Fruit fly (Drosophila melanogaster) whole organism, embryonic: ENCODE measurements around the gene CG11842.

Experiments
- Adf1 ChIP-seq: fragments of 200-800 bp; sonication (Bioruptor generic); IDR thresholded peaks from 2 replicates; pipeline ENCODE4 v1.3.6; 2022; ENCODE audit warnings: missing biosample characterization, missing genetic modification characterization
- Awh ChIP-seq: fragments of 200-800 bp; sonication (Bioruptor generic); IDR thresholded peaks from 2 replicates; pipeline ENCODE4, ENCODE4 v1.3.6; 2022; ENCODE audit warnings: missing biosample characterization, missing genetic modification characterization
- B-H1 ChIP-seq: fragments of 200-800 bp; sonication (Bioruptor generic); IDR thresholded peaks from 3 replicates; pipeline ENCODE4 v1.3.6; 2022; ENCODE audit warnings: missing biosample characterization, missing genetic modification characterization
- CG11247 ChIP-seq: fragments of 200-800 bp; sonication (Bioruptor generic); IDR thresholded peaks from 2 replicates; pipeline ENCODE4 v1.3.6; 2022; ENCODE audit warnings: missing biosample characterization, missing genetic modification characterization
- CG13287 ChIP-seq: fragments of 200-800 bp; sonication (Bioruptor generic); IDR thresholded peaks from 2 replicates; pipeline ENCODE4 v1.3.6; 2022; ENCODE audit warnings: missing biosample characterization, missing genetic modification characterization; ENCODE audit not compliant: partially characterized antibody
- CG17359 ChIP-seq: fragments of 200-800 bp; sonication (Bioruptor generic); optimal IDR thresholded peaks from 3 replicates; lab custom pipeline; 2018; ENCODE audit warnings: missing biosample characterization, mild to moderate bottlenecking, missing genetic modification characterization, moderate library complexity
- CG30020 ChIP-seq: fragments of 200-800 bp; optimal IDR thresholded peaks from 2 replicates; lab custom pipeline; 2019; ENCODE audit warnings: missing biosample characterization, mild to moderate bottlenecking, missing genetic modification characterization, moderate library complexity
- CG31224 ChIP-seq: fragments of 200-800 bp; sonication (Bioruptor generic); IDR thresholded peaks from 2 replicates; pipeline ENCODE4 v1.3.6; 2022; ENCODE audit warnings: missing biosample characterization, missing genetic modification characterization
- CG33557 ChIP-seq: fragments of 200-800 bp; sonication (Bioruptor generic); optimal IDR thresholded peaks from 2 replicates; lab custom pipeline; 2019; ENCODE audit warnings: missing biosample characterization, mild to moderate bottlenecking, missing genetic modification characterization, moderate library complexity
- CG34376 ChIP-seq: fragments of 200-800 bp; sonication (Bioruptor generic); optimal IDR thresholded peaks from 2 replicates; lab custom pipeline; 2018; ENCODE audit warnings: missing biosample characterization, mild to moderate bottlenecking, missing genetic modification characterization
- CG4282 ChIP-seq: fragments of 200-800 bp; sonication (Bioruptor generic); optimal IDR thresholded peaks from 2 replicates; lab custom pipeline; 2016; ENCODE audit warnings: missing biosample characterization, missing genetic modification characterization
- CG5245 ChIP-seq: fragments of 200-800 bp; sonication (Bioruptor generic); optimal IDR thresholded peaks from 3 replicates; lab custom pipeline; 2016; ENCODE audit warnings: missing biosample characterization, missing genetic modification characterization
- CG6813 ChIP-seq: fragments of 200-800 bp; sonication (Bioruptor generic); optimal IDR thresholded peaks from 2 replicates; lab custom pipeline; 2017; ENCODE audit warnings: missing biosample characterization, missing genetic modification characterization, mild to moderate bottlenecking, moderate library complexity, missing genetic modification reagents
- CG7928 ChIP-seq: fragments of 200-800 bp; sonication (Bioruptor generic); optimal IDR thresholded peaks from 2 replicates; lab custom pipeline; 2017; ENCODE audit warnings: missing biosample characterization, mild to moderate bottlenecking, missing genetic modification characterization
- CG7963 ChIP-seq: fragments of 200-800 bp; sonication (Bioruptor generic); IDR thresholded peaks from 3 replicates; pipeline ENCODE4 v1.3.6; 2022; ENCODE audit warnings: missing biosample characterization, missing genetic modification characterization; ENCODE audit not compliant: partially characterized antibody
- CG8089 ChIP-seq: fragments of 200-800 bp; sonication (Bioruptor generic); optimal IDR thresholded peaks from 3 replicates; lab custom pipeline; 2016; ENCODE audit warnings: missing biosample characterization, missing genetic modification characterization
- CG8765 ChIP-seq: fragments of 200-800 bp; sonication (Bioruptor generic); IDR thresholded peaks from 2 replicates; pipeline ENCODE4 v1.3.6; 2022; ENCODE audit warnings: missing biosample characterization, missing genetic modification characterization
- CG8944 ChIP-seq: fragments of 200-800 bp; sonication (Bioruptor generic); optimal IDR thresholded peaks from 3 replicates; lab custom pipeline; 2016; ENCODE audit warnings: missing biosample characterization, missing genetic modification characterization
- CG9215 ChIP-seq: fragments of 200-800 bp; sonication (Bioruptor generic); IDR thresholded peaks from 2 replicates; pipeline ENCODE4 v1.3.6; 2022; ENCODE audit warnings: missing biosample characterization, missing genetic modification characterization
- CG9817 ChIP-seq: fragments of 200-800 bp; sonication (Bioruptor generic); optimal IDR thresholded peaks from 2 replicates; lab custom pipeline; 2018; ENCODE audit warnings: missing biosample characterization, mild to moderate bottlenecking, missing genetic modification characterization, moderate library complexity
- Eip74EF ChIP-seq, 2 experiments: fragments of 200-800 bp in 1 of 2; fragments of >200 bp in 1 of 2; sonication (Bioruptor generic) in 1 of 2; optimal IDR thresholded peaks; 2 replicates each; lab custom pipeline; 2017 to 2019; ENCODE audit warnings: missing biosample characterization in 2 of 2, missing genetic modification characterization in 2 of 2, mild to moderate bottlenecking in 1 of 2, moderate library complexity in 1 of 2
- Ets65A ChIP-seq: fragments of 200-800 bp; sonication (Bioruptor generic); peaks from one replicate; lab custom pipeline; 2016; ENCODE audit warnings: missing biosample characterization, missing genetic modification characterization
- GATAe ChIP-seq: fragments of 200-800 bp; sonication (Bioruptor generic); conservative IDR thresholded peaks from 2 replicates; pipeline ENCODE4 v1.3.6; 2022; ENCODE audit warnings: missing biosample characterization, missing genetic modification characterization
- Hey ChIP-seq: fragments of 200-800 bp; sonication (Bioruptor generic); optimal IDR thresholded peaks from 3 replicates; lab custom pipeline; 2018; ENCODE audit warnings: missing biosample characterization, mild to moderate bottlenecking, missing genetic modification characterization
- HmgD ChIP-seq: fragments of 200-800 bp; sonication (Bioruptor generic); optimal IDR thresholded peaks from 3 replicates; lab custom pipeline; 2016; ENCODE audit warnings: missing biosample characterization, missing genetic modification characterization
- MESR4 ChIP-seq: fragments of 200-800 bp; sonication (Bioruptor generic); optimal IDR thresholded peaks from 2 replicates; lab custom pipeline; 2018; ENCODE audit warnings: missing biosample characterization, mild to moderate bottlenecking, missing genetic modification characterization, moderate library complexity
- Nf-YA ChIP-seq: fragments of 200-800 bp; sonication (Bioruptor generic); IDR thresholded peaks from 2 replicates; pipeline ENCODE4 v1.3.6; 2022; ENCODE audit warnings: missing biosample characterization, missing genetic modification characterization
- Side ChIP-seq: fragments of 200-800 bp; sonication (Bioruptor generic); optimal IDR thresholded peaks from 2 replicates; lab custom pipeline; 2016; ENCODE audit warnings: missing biosample characterization, missing genetic modification characterization
- ase ChIP-seq: fragments of 200-800 bp; sonication (Bioruptor generic); IDR thresholded peaks from 3 replicates; pipeline ENCODE4 v1.3.6; 2022; ENCODE audit warnings: missing biosample characterization, missing genetic modification characterization
- cad ChIP-seq: fragments of >200 bp; optimal IDR thresholded peaks from 2 replicates; lab custom pipeline; 2017; ENCODE audit warnings: missing biosample characterization, missing genetic modification characterization
- danr ChIP-seq: fragments of 200-800 bp; sonication (Bioruptor generic); IDR thresholded peaks from 2 replicates; pipeline ENCODE4 v1.3.6; 2022; ENCODE audit warnings: missing biosample characterization, missing genetic modification characterization
- esg ChIP-seq: fragments of 200-800 bp; sonication (Bioruptor generic); conservative IDR thresholded peaks from 2 replicates; pipeline ENCODE4 v1.3.6; 2022; ENCODE audit warnings: missing biosample characterization, missing genetic modification characterization
- fd3F ChIP-seq: fragments of 200-800 bp; sonication (Bioruptor generic); optimal IDR thresholded peaks from 2 replicates; lab custom pipeline; 2018; ENCODE audit warnings: missing biosample characterization, mild to moderate bottlenecking, missing genetic modification characterization, moderate library complexity
- gcm2 ChIP-seq: fragments of 200-800 bp; sonication (Bioruptor generic); optimal IDR thresholded peaks from 2 replicates; lab custom pipeline; 2016; ENCODE audit warnings: missing biosample characterization, missing genetic modification characterization
- gem ChIP-seq: fragments of 200-800 bp; sonication (Bioruptor generic); optimal IDR thresholded peaks from 2 replicates; lab custom pipeline; 2019; ENCODE audit warnings: missing biosample characterization, mild to moderate bottlenecking, missing genetic modification characterization, moderate library complexity
- h ChIP-seq: fragments of >200 bp; optimal IDR thresholded peaks from 2 replicates; lab custom pipeline; 2017
- inv ChIP-seq: fragments of 200-800 bp; sonication (Bioruptor generic); IDR thresholded peaks from 2 replicates; pipeline ENCODE4 v1.3.6; 2022; ENCODE audit warnings: missing biosample characterization, missing genetic modification characterization; ENCODE audit not compliant: partially characterized antibody
- jigr1 ChIP-seq: fragments of 200-800 bp; sonication (Bioruptor generic); IDR thresholded peaks from 3 replicates; pipeline ENCODE4 v1.3.6; 2022; ENCODE audit warnings: missing biosample characterization, missing genetic modification characterization
- klu ChIP-seq: fragments of 200-800 bp; sonication (Bioruptor generic); IDR thresholded peaks from 2 replicates; pipeline ENCODE4 v1.3.6; 2022; ENCODE audit warnings: missing biosample characterization, missing genetic modification characterization
- nau ChIP-seq: fragments of 200-800 bp; sonication (Bioruptor generic); optimal IDR thresholded peaks from 3 replicates; lab custom pipeline; 2017; ENCODE audit warnings: missing biosample characterization, mild to moderate bottlenecking, missing genetic modification characterization, missing genetic modification reagents
- pfk ChIP-seq: fragments of 200-800 bp; sonication (Bioruptor generic); optimal IDR thresholded peaks from 2 replicates; lab custom pipeline; 2018; ENCODE audit warnings: missing biosample characterization, mild to moderate bottlenecking, missing genetic modification characterization, moderate library complexity
- sc ChIP-seq, 3 experiments: fragments of >200 bp in 2 of 3; fragments of 200-800 bp in 1 of 3; sonication (Bioruptor generic) in 1 of 3; optimal IDR thresholded peaks; 2 replicates in 2 of 3; 3 replicates in 1 of 3; lab custom pipeline; 2017; ENCODE audit warnings: mild to moderate bottlenecking in 1 of 3, missing biosample characterization in 1 of 3, missing genetic modification characterization in 1 of 3, missing genetic modification reagents in 1 of 3
- scrt ChIP-seq: fragments of 200-800 bp; sonication (Bioruptor generic); optimal IDR thresholded peaks from 2 replicates; lab custom pipeline; 2018; ENCODE audit warnings: missing biosample characterization, mild to moderate bottlenecking, missing genetic modification characterization, moderate library complexity
- sisA ChIP-seq: fragments of 200-800 bp; sonication (Bioruptor generic); IDR thresholded peaks from 2 replicates; pipeline ENCODE4 v1.3.6; 2022; ENCODE audit warnings: missing biosample characterization, missing genetic modification characterization
- stc ChIP-seq: fragments of 200-800 bp; sonication (Bioruptor generic); IDR thresholded peaks from 2 replicates; pipeline ENCODE4 v1.3.6; 2022; ENCODE audit warnings: missing biosample characterization, missing genetic modification characterization
- sug ChIP-seq: fragments of 200-800 bp; optimal IDR thresholded peaks from 2 replicates; lab custom pipeline; 2019; ENCODE audit warnings: missing biosample characterization, mild to moderate bottlenecking, missing genetic modification characterization, moderate library complexity
- tna ChIP-seq: fragments of 200-800 bp; sonication (Bioruptor generic); IDR thresholded peaks from 2 replicates; pipeline ENCODE4 v1.3.6; 2022; ENCODE audit warnings: missing biosample characterization, missing genetic modification characterization; ENCODE audit not compliant: partially characterized antibody
- zen2 ChIP-seq: fragments of 200-800 bp; sonication (Bioruptor generic); IDR thresholded peaks from 3 replicates; pipeline ENCODE4 v1.3.6; 2022; ENCODE audit warnings: missing biosample characterization, missing genetic modification characterization; ENCODE audit not compliant: partially characterized antibody
- zf30C ChIP-seq: fragments of 200-800 bp; sonication (Bioruptor generic); optimal IDR thresholded peaks from 3 replicates; lab custom pipeline; 2018; ENCODE audit warnings: missing biosample characterization, mild to moderate bottlenecking, missing genetic modification characterization

CG11842 gene

dm6 chr3R:29083459-29084457, 31.3 kb downstream of the CG11842 start (continued):
- TF ChIP-seq cad (GFP tag; lab: Kevin White, UChicago) (no peak), Adf1 (no peak), fd3F (GFP tag; lab: Kevin White, UChicago) (no peak), CG17359 (tag; lab: Kevin White, UChicago) (peak; percentile 19), h (lab: Kevin White, UChicago) (no peak), CG8944 (no peak), GATAe (GFP tag; lab: Robert Waterston, UW) (no peak), Nf-YA (GFP tag; lab: Robert Waterston, UW) (no peak), Hey (no peak), CG8089 (no peak), CG6813 (GFP tag; lab: Kevin White, UChicago) (peak; percentile 44), gem (tag; lab: Kevin White, UChicago) (peak; percentile 11), CG34376 (no peak), sc (optimal IDR thresholded peaks at IDR 0.05; lab: Kevin White, UChicago) (no peak), sc (GFP tag; optimal IDR thresholded peaks at IDR 0.05; lab: Kevin White, UChicago) (peak; percentile 6), CG11247 (GFP tag; lab: Robert Waterston, UW) (no peak), zf30C (GFP tag; lab: Kevin White, UChicago) (no peak), danr (GFP tag; lab: Robert Waterston, UW) (no peak), CG7928 (GFP tag; lab: Kevin White, UChicago) (no peak), gcm2 (GFP tag; lab: Kevin White, UChicago) (no peak), CG13287 (GFP tag; lab: Robert Waterston, UW) (no peak), sug (no peak), Eip74EF (GFP tag; optimal IDR thresholded peaks at IDR 0.05; lab: Kevin White, UChicago) (no peak), CG9817 (no peak), stc (GFP tag; lab: Robert Waterston, UW) (no peak), Side (no peak), B-H1 (GFP tag; lab: Robert Waterston, UW) (no peak), CG7963 (no peak), CG31224 (GFP tag; lab: Robert Waterston, UW) (no peak), CG9215 (GFP tag; lab: Robert Waterston, UW) (no peak), sisA (no peak), esg (GFP tag; lab: Robert Waterston, UW) (no peak), Awh (GFP tag; lab: Robert Waterston, UW) (peak; percentile 59; the same call in 1 of the 2 replicates), CG5245 (GFP tag; lab: Kevin White, UChicago) (no peak), ase (GFP tag; lab: Robert Waterston, UW) (no peak), CG8765 (GFP tag; lab: Robert Waterston, UW) (no peak), nau (peak; percentile 68), scrt (GFP tag; lab: Kevin White, UChicago) (no peak), MESR4 (GFP tag; lab: Kevin White, UChicago) (no peak), tna (GFP tag; lab: Robert Waterston, UW) (no peak), pfk (GFP tag; lab: Kevin White, UChicago) (peak; percentile 83), klu (no peak), CG30020 (no peak), Ets65A (GFP tag; lab: Kevin White, UChicago) (no peak), zen2 (no peak), HmgD (GFP tag; lab: Kevin White, UChicago) (no peak), jigr1 (GFP tag; lab: Robert Waterston, UW) (no peak), CG33557 (peak; percentile 45), inv (no peak), CG4282 (GFP tag; lab: Kevin White, UChicago) (no peak)
